Fruit fly (Drosophila melanogaster): ENCODE data around the gene CG17404.

DNA sequence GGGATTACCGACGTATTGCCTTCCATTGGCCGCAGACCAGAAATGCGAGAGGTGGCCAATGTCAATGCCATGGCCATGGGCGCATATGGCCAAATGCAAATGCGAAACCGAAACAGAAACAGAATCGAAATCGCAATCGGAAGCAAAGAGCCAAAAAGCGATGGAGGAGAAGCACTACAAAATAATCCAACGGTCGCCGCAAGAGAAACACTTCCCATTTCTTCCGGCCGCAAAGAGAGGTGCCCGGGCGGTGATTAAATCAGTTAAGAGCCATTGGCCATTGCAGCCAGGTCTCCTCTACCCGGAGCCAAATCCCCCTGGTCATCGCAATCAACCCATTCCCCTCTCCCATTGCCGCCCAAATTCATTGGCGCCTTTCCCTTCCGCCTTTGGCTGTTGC is 10.6 kb downstream of the CG17404 start, which contains the start of gene CG14742:
- TF ChIP-seq insv (optimal IDR thresholded peaks at IDR 0.05) (no peak), ttk (optimal IDR thresholded peaks at IDR 0.05) (no peak)
